Fruit fly (Drosophila melanogaster) whole organism, embryonic: ENCODE measurements around the gene E2f1.

Experiments
- Adf1 ChIP-seq: fragments of 200-800 bp; sonication (Bioruptor generic); IDR thresholded peaks from 2 replicates; pipeline ENCODE4 v1.3.6; 2022; ENCODE audit warnings: missing biosample characterization, missing genetic modification characterization
- CG10979 ChIP-seq: fragments of 200-800 bp; sonication (Bioruptor generic); optimal IDR thresholded peaks from 2 replicates; lab custom pipeline; 2018; ENCODE audit warnings: missing biosample characterization, mild to moderate bottlenecking, missing genetic modification characterization, moderate library complexity
- CG11696 ChIP-seq: fragments of 200-800 bp; sonication (Bioruptor generic); IDR thresholded peaks from 2 replicates; pipeline ENCODE4 v1.3.6; 2022; ENCODE audit warnings: missing biosample characterization, missing genetic modification characterization
- CG17186 ChIP-seq: fragments of 200-800 bp; sonication (Bioruptor generic); optimal IDR thresholded peaks from 3 replicates; lab custom pipeline; 2017; ENCODE audit warnings: missing biosample characterization, missing genetic modification reagents, missing genetic modification characterization
- CG17912 ChIP-seq: fragments of 200-800 bp; sonication (Bioruptor generic); optimal IDR thresholded peaks from 2 replicates; lab custom pipeline; 2018; ENCODE audit warnings: missing biosample characterization, mild to moderate bottlenecking, missing genetic modification characterization
- CG1832 ChIP-seq: fragments of 200-800 bp; sonication (Bioruptor generic); optimal IDR thresholded peaks from 2 replicates; lab custom pipeline; 2017; ENCODE audit warnings: missing biosample characterization, mild to moderate bottlenecking, missing genetic modification characterization, inconsistent platforms
- CG18599 ChIP-seq: fragments of 200-800 bp; sonication (Bioruptor generic); optimal IDR thresholded peaks from 3 replicates; lab custom pipeline; 2017; ENCODE audit warnings: missing biosample characterization, missing genetic modification characterization, mild to moderate bottlenecking, moderate library complexity, missing genetic modification reagents
- CG30403 ChIP-seq: fragments of 200-800 bp; sonication (Bioruptor generic); optimal IDR thresholded peaks from 3 replicates; lab custom pipeline; 2016; ENCODE audit warnings: missing biosample characterization, missing genetic modification characterization
- CG31365 ChIP-seq: fragments of 200-800 bp; sonication (Bioruptor generic); optimal IDR thresholded peaks from 2 replicates; lab custom pipeline; 2018; ENCODE audit warnings: missing biosample characterization, mild to moderate bottlenecking, missing genetic modification characterization
- CG32532 ChIP-seq: fragments of 200-800 bp; sonication (Bioruptor generic); IDR thresholded peaks from 2 replicates; pipeline ENCODE4 v1.3.6; 2022; ENCODE audit warnings: missing biosample characterization, missing genetic modification characterization
- CG3407 ChIP-seq: fragments of 200-800 bp; sonication (Bioruptor generic); optimal IDR thresholded peaks from 2 replicates; lab custom pipeline; 2018; ENCODE audit warnings: missing biosample characterization, mild to moderate bottlenecking, missing genetic modification characterization
- CG3847 ChIP-seq: fragments of 200-800 bp; sonication (Bioruptor generic); IDR thresholded peaks from 2 replicates; pipeline ENCODE4 v1.3.6; 2022; ENCODE audit warnings: missing biosample characterization, missing genetic modification characterization
- CG6689 ChIP-seq: fragments of 200-800 bp; sonication (Bioruptor generic); IDR thresholded peaks from 2 replicates; pipeline ENCODE4 v1.3.6; 2022; ENCODE audit warnings: missing biosample characterization, missing genetic modification characterization
- CG6791 ChIP-seq: fragments of 200-800 bp; sonication (Bioruptor generic); IDR thresholded peaks from 3 replicates; pipeline ENCODE4 v1.3.6; 2022; ENCODE audit warnings: missing biosample characterization, missing genetic modification characterization; ENCODE audit not compliant: partially characterized antibody
- CG8290 ChIP-seq, 3 experiments: fragments of 200-800 bp; sonication (Bioruptor generic); optimal IDR thresholded peaks; 2 replicates each; lab custom pipeline; 2016 to 2019; ENCODE audit warnings: missing biosample characterization in 3 of 3, missing genetic modification characterization in 3 of 3, mild to moderate bottlenecking in 2 of 3, moderate library complexity in 1 of 3
- CG8765 ChIP-seq: fragments of 200-800 bp; sonication (Bioruptor generic); IDR thresholded peaks from 2 replicates; pipeline ENCODE4 v1.3.6; 2022; ENCODE audit warnings: missing biosample characterization, missing genetic modification characterization
- CG9609 ChIP-seq: fragments of 200-800 bp; sonication (Bioruptor generic); optimal IDR thresholded peaks from 3 replicates; lab custom pipeline; 2016; ENCODE audit warnings: missing biosample characterization, missing genetic modification characterization
- Dbx ChIP-seq: fragments of 200-800 bp; sonication (Bioruptor generic); IDR thresholded peaks from 3 replicates; pipeline ENCODE4 v1.3.6; 2022; ENCODE audit warnings: missing biosample characterization, missing genetic modification characterization
- Deaf1 ChIP-seq: fragments of 200-800 bp; optimal IDR thresholded peaks from 3 replicates; lab custom pipeline; 2019; ENCODE audit warnings: missing biosample characterization, mild to moderate bottlenecking, missing genetic modification characterization, moderate library complexity
- Dll ChIP-seq: fragments of 200-800 bp; sonication (Bioruptor generic); IDR thresholded peaks from 4 replicates; pipeline ENCODE4 v1.3.6; 2022; ENCODE audit warnings: missing biosample characterization, missing genetic modification characterization; ENCODE audit not compliant: partially characterized antibody
- Ets97D ChIP-seq: fragments of 200-800 bp; sonication (Bioruptor generic); optimal IDR thresholded peaks from 3 replicates; lab custom pipeline; 2016; ENCODE audit warnings: missing biosample characterization, missing genetic modification characterization
- Hmr ChIP-seq: fragments of 200-800 bp; sonication (Bioruptor generic); optimal IDR thresholded peaks from 3 replicates; lab custom pipeline; 2017; ENCODE audit warnings: mild to moderate bottlenecking, missing biosample characterization, missing genetic modification reagents, missing genetic modification characterization
- Jarid2 ChIP-seq: fragments of 200-800 bp; sonication (Bioruptor generic); optimal IDR thresholded peaks from 3 replicates; lab custom pipeline; 2017; ENCODE audit warnings: mild to moderate bottlenecking, missing biosample characterization, missing genetic modification reagents, missing genetic modification characterization
- Lhr ChIP-seq: fragments of 200-800 bp; sonication (Bioruptor generic); optimal IDR thresholded peaks from 3 replicates; lab custom pipeline; 2017; ENCODE audit warnings: mild to moderate bottlenecking, missing biosample characterization, missing genetic modification reagents, missing genetic modification characterization
- MBD-R2 ChIP-seq: fragments of 200-800 bp; sonication (Bioruptor generic); IDR thresholded peaks from 2 replicates; pipeline ENCODE4 v1.3.6; 2022; ENCODE audit warnings: missing biosample characterization, missing genetic modification characterization
- NK7.1 ChIP-seq: fragments of 200-800 bp; sonication (Bioruptor generic); optimal IDR thresholded peaks from 3 replicates; lab custom pipeline; 2016; ENCODE audit warnings: missing biosample characterization, missing genetic modification characterization
- Nf-YB ChIP-seq: fragments of 200-800 bp; sonication (Bioruptor generic); optimal IDR thresholded peaks from 3 replicates; lab custom pipeline; 2019; ENCODE audit warnings: missing biosample characterization, mild to moderate bottlenecking, missing genetic modification characterization, moderate library complexity
- PHDP ChIP-seq: fragments of 200-800 bp; sonication (Bioruptor generic); optimal IDR thresholded peaks from 3 replicates; lab custom pipeline; 2018; ENCODE audit warnings: missing biosample characterization, mild to moderate bottlenecking, missing genetic modification characterization, moderate library complexity
- Side ChIP-seq: fragments of 200-800 bp; sonication (Bioruptor generic); optimal IDR thresholded peaks from 2 replicates; lab custom pipeline; 2016; ENCODE audit warnings: missing biosample characterization, missing genetic modification characterization
- Spps ChIP-seq: fragments of 200-800 bp; sonication (Bioruptor generic); optimal IDR thresholded peaks from 2 replicates; lab custom pipeline; 2018; ENCODE audit warnings: missing biosample characterization, mild to moderate bottlenecking, missing genetic modification characterization
- Xbp1 ChIP-seq: fragments of 200-800 bp; sonication (Bioruptor generic); optimal IDR thresholded peaks from 3 replicates; lab custom pipeline; 2016; ENCODE audit warnings: missing biosample characterization, mild to moderate bottlenecking, missing genetic modification characterization
- ash1 ChIP-seq: fragments of 200-800 bp; sonication (Bioruptor generic); optimal IDR thresholded peaks from 2 replicates; lab custom pipeline; 2018; ENCODE audit warnings: missing biosample characterization, mild to moderate bottlenecking, missing genetic modification characterization
- chinmo ChIP-seq: fragments of 200-800 bp; sonication (Bioruptor generic); IDR thresholded peaks from 4 replicates; pipeline ENCODE4 v1.3.6; 2022; ENCODE audit warnings: missing biosample characterization, missing genetic modification characterization; ENCODE audit not compliant: partially characterized antibody
- ci ChIP-seq: fragments of 200-800 bp; sonication (Bioruptor generic); IDR thresholded peaks from 3 replicates; pipeline ENCODE4 v1.3.6; 2022; ENCODE audit warnings: missing biosample characterization, missing genetic modification characterization
- dmrt99B ChIP-seq: fragments of 200-800 bp; sonication (Bioruptor generic); optimal IDR thresholded peaks from 2 replicates; lab custom pipeline; 2018; ENCODE audit warnings: missing biosample characterization, mild to moderate bottlenecking, missing genetic modification characterization, moderate library complexity
- fd64A ChIP-seq: fragments of 200-800 bp; sonication (Bioruptor generic); optimal IDR thresholded peaks from 3 replicates; lab custom pipeline; 2018; ENCODE audit warnings: missing biosample characterization, mild to moderate bottlenecking, missing genetic modification characterization
- jigr1 ChIP-seq: fragments of 200-800 bp; sonication (Bioruptor generic); IDR thresholded peaks from 3 replicates; pipeline ENCODE4 v1.3.6; 2022; ENCODE audit warnings: missing biosample characterization, missing genetic modification characterization
- kah ChIP-seq: fragments of 200-800 bp; sonication (Bioruptor generic); optimal IDR thresholded peaks from 2 replicates; lab custom pipeline; 2018; ENCODE audit warnings: missing biosample characterization, mild to moderate bottlenecking, missing genetic modification characterization
- maf-S ChIP-seq: fragments of 200-800 bp; sonication (Bioruptor generic); optimal IDR thresholded peaks from 2 replicates; lab custom pipeline; 2016; ENCODE audit warnings: missing biosample characterization, missing genetic modification characterization
- nerfin-2 ChIP-seq: fragments of 200-800 bp; sonication (Bioruptor generic); IDR thresholded peaks from 2 replicates; pipeline ENCODE4 v1.3.6; 2022; ENCODE audit warnings: missing biosample characterization, missing genetic modification characterization; ENCODE audit not compliant: partially characterized antibody
- pnt ChIP-seq: fragments of 200-800 bp; sonication (Bioruptor generic); optimal IDR thresholded peaks from 3 replicates; lab custom pipeline; 2016; ENCODE audit warnings: missing biosample characterization, missing genetic modification characterization
- sr ChIP-seq: fragments of 200-800 bp; sonication (Bioruptor generic); IDR thresholded peaks from 3 replicates; pipeline ENCODE4 v1.3.6; 2022; ENCODE audit warnings: missing biosample characterization, missing genetic modification characterization
- tap ChIP-seq: fragments of 200-800 bp; optimal IDR thresholded peaks from 3 replicates; lab custom pipeline; 2019; ENCODE audit warnings: missing biosample characterization, mild to moderate bottlenecking, missing genetic modification characterization, moderate library complexity
- tll ChIP-seq, 2 experiments: fragments of 200-800 bp in 1 of 2; fragments of >200 bp in 1 of 2; sonication (Bioruptor generic) in 1 of 2; optimal IDR thresholded peaks; 2 replicates each; lab custom pipeline; 2017 to 2019; ENCODE audit warnings: missing biosample characterization in 2 of 2, missing genetic modification characterization in 2 of 2, mild to moderate bottlenecking in 1 of 2, moderate library complexity in 1 of 2
- unc-4 ChIP-seq: fragments of 200-800 bp; sonication (Bioruptor generic); IDR thresholded peaks from 2 replicates; pipeline ENCODE4 v1.3.6; 2022; ENCODE audit warnings: missing biosample characterization, missing genetic modification characterization; ENCODE audit not compliant: partially characterized antibody
- z ChIP-seq: fragments of 200-800 bp; sonication (Bioruptor generic); IDR thresholded peaks from 3 replicates; pipeline ENCODE4 v1.3.6; 2022; ENCODE audit warnings: missing biosample characterization, missing genetic modification characterization

Gene E2f1

dm6 chr3R:21627752-21628151, 32.9 kb downstream of the E2f1 start (continued):
- TF ChIP-seq Adf1 = peak; percentile 34; the same call in 1 of the 2 replicates
- no peak for TF ChIP-seq tll (GFP tag; optimal IDR thresholded peaks at IDR 0.05; lab: Kevin White, UChicago)
- TF ChIP-seq chinmo (GFP tag; lab: Robert Waterston, UW) = 0 out of 4 replicates have a peak, but pooled peaks have one; percentile 30
- peak; percentile 73 for TF ChIP-seq CG6689 (GFP tag; lab: Robert Waterston, UW)
- TF ChIP-seq CG3407 = peak; percentile 28
- TF ChIP-seq CG10979 (tag; lab: Kevin White, UChicago) = peak; percentile 70
- TF ChIP-seq Jarid2 (GFP tag; lab: Kevin White, UChicago) = no peak
- TF ChIP-seq jigr1 = no peak
- TF ChIP-seq CG8765 (GFP tag; lab: Robert Waterston, UW) = peak; percentile 52; the same call in 1 of the 2 replicates

- no peak for TF ChIP-seq fd64A (GFP tag; lab: Kevin White, UChicago)
- TF ChIP-seq CG6791 = peak; percentile 51; the same call in 1 of the 3 replicates
- peak; percentile 18 for TF ChIP-seq Nf-YB
- peak; percentile 15 for TF ChIP-seq CG31365 (tag; lab: Kevin White, UChicago)
- peak; percentile 55; the same call in 2 of the 4 replicates for TF ChIP-seq Dll (GFP tag; lab: Robert Waterston, UW)
- peak; percentile 51 for TF ChIP-seq Hmr (GFP tag; lab: Kevin White, UChicago)
- TF ChIP-seq z (GFP tag; lab: Robert Waterston, UW) = peak; percentile 53; the same call in 1 of the 3 replicates
- TF ChIP-seq Dbx (GFP tag; lab: Robert Waterston, UW) = 0 out of 3 replicates have a peak, but pooled peaks have one; percentile 33
- no peak for TF ChIP-seq CG18599 (GFP tag; lab: Kevin White, UChicago)
- TF ChIP-seq NK7.1 (GFP tag; lab: Kevin White, UChicago) = no peak
- peak; percentile 56 for TF ChIP-seq Deaf1 (tag; lab: Kevin White, UChicago)
- TF ChIP-seq CG30403 (GFP tag; lab: Kevin White, UChicago) = no peak
- TF ChIP-seq Side (GFP tag; lab: Kevin White, UChicago) = no peak
- TF ChIP-seq ash1 (GFP tag; lab: Kevin White, UChicago) = no peak
- TF ChIP-seq Spps = no peak
- peak; percentile 38; the same call in 1 of the 2 replicates for TF ChIP-seq CG32532 (GFP tag; lab: Robert Waterston, UW)
- 0 out of 2 replicates have a peak, but pooled peaks have one; percentile 18 for TF ChIP-seq CG3847 (GFP tag; lab: Robert Waterston, UW)
- TF ChIP-seq Lhr (GFP tag; lab: Kevin White, UChicago) = peak; percentile 52
- no peak for TF ChIP-seq Xbp1 (GFP tag; lab: Kevin White, UChicago)
- no peak for TF ChIP-seq tap (tag; lab: Kevin White, UChicago)
- TF ChIP-seq Ets97D (GFP tag; lab: Kevin White, UChicago) = peak; percentile 24
- TF ChIP-seq CG1832 = no peak
- TF ChIP-seq maf-S = no peak
- no peak for TF ChIP-seq pnt (GFP tag; lab: Kevin White, UChicago)
- no peak for TF ChIP-seq PHDP (tag; lab: Kevin White, UChicago)
- no peak for TF ChIP-seq CG11696 (GFP tag; lab: Robert Waterston, UW)
- TF ChIP-seq dmrt99B = no peak
- peak; percentile 2 for TF ChIP-seq CG17912 (GFP tag; lab: Kevin White, UChicago)
- TF ChIP-seq nerfin-2 (GFP tag; lab: Robert Waterston, UW) = 0 out of 2 replicates have a peak, but pooled peaks have one; percentile 22
- TF ChIP-seq MBD-R2 (GFP tag; lab: Robert Waterston, UW) = peak; percentile 10; the same call in 1 of the 2 replicates
- TF ChIP-seq CG8290 (GFP tag; optimal IDR thresholded peaks at IDR 0.05; lab: Kevin White, UChicago) = peak; percentile 44
- TF ChIP-seq CG8290 (tag; optimal IDR thresholded peaks at IDR 0.05; lab: Kevin White, UChicago) = peak; percentile 72 to 84
- peak; percentile 50 for TF ChIP-seq unc-4 (GFP tag; lab: Robert Waterston, UW)
- no peak for TF ChIP-seq CG17186 (GFP tag; lab: Kevin White, UChicago)
- TF ChIP-seq ci (GFP tag; lab: Robert Waterston, UW) = peak; percentile 66; the same call in 2 of the 3 replicates
- peak; percentile 19 for TF ChIP-seq kah (GFP tag; lab: Kevin White, UChicago)
- TF ChIP-seq CG9609 (GFP tag; lab: Kevin White, UChicago) = no peak
- TF ChIP-seq sr (GFP tag; lab: Robert Waterston, UW) = no peak
Measured at dm6 chr3R:21626103-21626897, 34.4 kb downstream of the E2f1 start.
